Worm (Caenorhabditis elegans) whole organism, early embryonic: ENCODE data around the gene smap-1.

Experiments
- B0310.2 ChIP-seq: sonication (generic microtip); optimal IDR thresholded peaks from 2 replicates; lab custom pipeline; 2016; ENCODE audit warnings: mild to moderate bottlenecking, missing genetic modification characterization, missing compliant biosample characterization
- F13C5.2 ChIP-seq: sonication (generic microtip); optimal IDR thresholded peaks from 2 replicates; lab custom pipeline; 2017; ENCODE audit warnings: mild to moderate bottlenecking, missing genetic modification characterization, inconsistent platforms, missing compliant biosample characterization
- aly-1 ChIP-seq: sonication (generic microtip); optimal IDR thresholded peaks from 2 replicates; lab custom pipeline; 2016; ENCODE audit warnings: missing genetic modification characterization, missing compliant biosample characterization
- ama-1 ChIP-seq: fragments of 150-350 bp; optimal IDR thresholded peaks from 2 replicates; lab custom pipeline; 2014
- ceh-13 ChIP-seq: fragments of 200-800 bp; sonication (Bioruptor generic); optimal IDR thresholded peaks from 2 replicates; lab custom pipeline; 2018; ENCODE audit warnings: mild to moderate bottlenecking, missing genetic modification characterization, missing compliant biosample characterization
- ceh-36 ChIP-seq: sonication (generic microtip); optimal IDR thresholded peaks from 2 replicates; lab custom pipeline; 2016; ENCODE audit warnings: missing genetic modification characterization, inconsistent platforms, missing compliant biosample characterization
- ets-7 ChIP-seq: sonication (generic microtip); optimal IDR thresholded peaks from 2 replicates; lab custom pipeline; 2016; ENCODE audit warnings: missing genotype, missing genetic modification characterization, missing compliant biosample characterization
- flt-1 ChIP-seq: fragments of 200-800 bp; sonication (Bioruptor generic); IDR thresholded peaks from 2 replicates; pipeline ENCODE4 v1.3.6; 2022; ENCODE audit warnings: missing genetic modification characterization, missing compliant biosample characterization
- hmbx-1 ChIP-seq: sonication (generic microtip); optimal IDR thresholded peaks from 2 replicates; lab custom pipeline; 2016; ENCODE audit warnings: mild to moderate bottlenecking, missing genetic modification characterization, missing compliant biosample characterization
- hmg-4 ChIP-seq: fragments of 200-800 bp; sonication (Bioruptor generic); optimal IDR thresholded peaks from 2 replicates; lab custom pipeline; 2018; ENCODE audit warnings: mild to moderate bottlenecking, missing genetic modification characterization, missing compliant biosample characterization
- hnd-1 ChIP-seq: sonication (generic microtip); optimal IDR thresholded peaks from 2 replicates; lab custom pipeline; 2016; ENCODE audit warnings: missing genetic modification characterization, missing compliant biosample characterization
- pes-1 ChIP-seq: fragments of 200-800 bp; sonication (Bioruptor generic); IDR thresholded peaks from 2 replicates; pipeline ENCODE4 v1.3.6; 2022; ENCODE audit warnings: missing genetic modification reagents, missing genetic modification characterization, missing compliant biosample characterization
- scrt-1 ChIP-seq: fragments of 200-800 bp; sonication (Bioruptor generic); IDR thresholded peaks from 2 replicates; pipeline ENCODE4 v1.3.6; 2022; ENCODE audit warnings: missing genetic modification characterization, missing compliant biosample characterization
- sea-1 ChIP-seq: fragments of 200-800 bp; sonication (Bioruptor generic); conservative IDR thresholded peaks from 2 replicates; pipeline ENCODE4 v1.3.6; 2022; ENCODE audit warnings: missing genetic modification characterization, missing compliant biosample characterization
- tbx-11 ChIP-seq: fragments of 200-800 bp; sonication (Bioruptor generic); IDR thresholded peaks from 2 replicates; pipeline ENCODE4 v1.3.6; 2022; ENCODE audit warnings: missing genetic modification characterization, missing compliant biosample characterization
- tbx-37 ChIP-seq: fragments of 200-800 bp; sonication (Bioruptor generic); conservative IDR thresholded peaks from 2 replicates; pipeline ENCODE4 v1.3.6; 2022; ENCODE audit warnings: missing genetic modification reagents, missing genetic modification characterization, missing compliant biosample characterization
- tra-4 ChIP-seq: sonication (generic microtip); optimal IDR thresholded peaks from 2 replicates; lab custom pipeline; 2017; ENCODE audit warnings: missing genetic modification characterization, missing compliant biosample characterization

Gene smap-1

DNA sequence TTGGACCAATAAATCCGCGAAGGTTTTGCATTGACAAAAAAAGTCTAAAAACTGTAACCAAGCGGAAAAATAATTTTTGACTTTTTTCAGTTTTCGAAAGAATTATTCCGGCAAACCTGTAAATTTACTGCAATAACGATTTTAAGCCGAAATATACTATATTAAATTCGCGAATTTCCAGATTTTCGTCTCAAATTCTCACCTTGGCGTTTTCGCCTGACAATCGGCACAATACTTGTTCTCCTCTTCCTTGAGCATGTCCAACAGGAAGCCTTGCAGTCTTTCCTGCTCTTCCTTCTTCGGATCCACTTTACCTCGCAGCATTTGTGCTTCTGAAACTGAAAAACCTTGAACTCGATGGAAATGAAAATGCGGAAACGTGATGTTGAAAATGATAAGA, at the start of gene smap-1:
Gene smap-1 (minus strand): TSS at position 338 of the 400 bp plus-strand sequence.
- TF ChIP-seq tbx-37 (GFP tag; lab: Robert Waterston, UW) (no peak), hmbx-1 (tag; lab: Kevin White, UChicago) (no peak), flt-1 (GFP tag; lab: Robert Waterston, UW) (no peak), ets-7 (no peak), ceh-13 (GFP tag; lab: Kevin White, UChicago) (no peak), scrt-1 (no peak), tra-4 (no peak), aly-1 (tag; lab: Kevin White, UChicago) (no peak), hnd-1 (tag; lab: Kevin White, UChicago) (no peak), hmg-4 (GFP tag; lab: Kevin White, UChicago) (no peak), F13C5.2 (tag; lab: Kevin White, UChicago) (no peak), ceh-36 (tag; lab: Kevin White, UChicago) (no peak), pes-1 (GFP tag; lab: Robert Waterston, UW) (no peak), tbx-11 (GFP tag; lab: Robert Waterston, UW) (no peak), sea-1 (no peak), ama-1 (lab: Kevin White, UChicago) (no peak)

DNA sequence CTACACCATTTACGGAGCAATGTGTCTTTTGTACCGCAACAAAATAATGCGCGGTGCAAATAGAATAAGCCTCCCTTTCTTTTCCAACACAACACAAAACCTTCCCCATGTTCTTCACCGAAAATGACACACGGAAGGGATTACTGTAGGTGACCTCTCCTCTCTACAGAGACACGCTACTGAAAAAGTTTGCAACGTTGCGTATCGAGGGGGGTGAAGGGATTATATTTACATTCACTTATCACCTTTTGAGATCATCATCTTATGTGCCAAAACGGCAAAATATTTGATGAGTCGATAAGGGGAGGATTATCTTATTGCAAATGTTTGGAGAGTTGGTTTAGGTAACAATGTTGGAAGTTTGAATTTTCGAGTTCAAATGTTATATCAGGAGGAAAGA, 43.5 kb upstream of the smap-1 start:
- no peak for TF ChIP-seq B0310.2
- TF ChIP-seq tra-4: no peak
- peak; percentile 41 for TF ChIP-seq ceh-36 (tag; lab: Kevin White, UChicago)
- TF ChIP-seq tbx-11 (GFP tag; lab: Robert Waterston, UW): no peak
- no peak for TF ChIP-seq pes-1 (GFP tag; lab: Robert Waterston, UW)
- TF ChIP-seq F13C5.2 (tag; lab: Kevin White, UChicago): no peak
- no peak for TF ChIP-seq ceh-13 (GFP tag; lab: Kevin White, UChicago)
- TF ChIP-seq ama-1 (lab: Kevin White, UChicago): no peak

DNA sequence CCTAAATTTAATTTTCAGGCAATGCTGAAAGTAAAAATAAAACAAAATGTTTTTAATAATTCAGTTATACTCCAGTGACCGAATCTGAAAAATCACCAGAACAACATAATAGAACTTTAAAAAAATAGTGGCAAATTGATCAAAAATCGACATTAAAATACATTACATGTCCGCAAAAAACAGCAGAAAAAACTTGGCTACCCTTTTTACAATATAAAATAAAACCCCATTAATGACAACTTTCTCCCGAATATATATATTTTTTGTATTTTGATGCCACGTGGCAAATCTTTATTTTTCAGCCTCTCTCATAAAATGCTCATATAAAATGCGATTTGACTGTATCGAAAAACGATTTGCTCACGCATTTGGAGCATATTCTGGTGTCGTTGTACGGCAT, 42.0 kb upstream of the smap-1 start, which contains the start of gene ptr-19:
Gene ptr-19 (plus strand): TSS at position 301 of the 400 bp plus-strand sequence.
- TF ChIP-seq hmbx-1 (tag; lab: Kevin White, UChicago): no peak
- no peak for TF ChIP-seq scrt-1
- no peak for TF ChIP-seq tbx-37 (GFP tag; lab: Robert Waterston, UW)
- no peak for TF ChIP-seq pes-1 (GFP tag; lab: Robert Waterston, UW)
- no peak for TF ChIP-seq ama-1 (lab: Kevin White, UChicago)
- no peak for TF ChIP-seq B0310.2
- no peak for TF ChIP-seq ets-7
- TF ChIP-seq tra-4: no peak

DNA sequence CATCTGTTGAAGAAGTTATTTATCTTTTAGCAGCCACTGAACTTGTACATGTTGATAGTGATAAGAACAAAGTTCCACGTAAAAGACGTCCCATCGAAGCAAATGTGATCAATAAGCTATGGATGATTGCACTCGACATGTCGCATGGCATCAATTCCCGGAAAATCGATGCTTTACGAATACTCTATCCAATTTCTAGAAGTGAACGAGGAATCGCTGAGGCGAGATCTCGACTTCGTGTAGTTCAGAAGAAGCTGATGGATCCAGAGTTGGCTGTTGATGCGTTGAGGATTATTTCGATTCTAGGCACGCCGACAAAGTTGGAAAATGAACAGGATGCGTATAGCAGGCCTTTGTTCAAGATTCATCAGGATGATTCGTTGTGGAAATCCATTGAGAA, 30.1 kb upstream of the smap-1 start:
- TF ChIP-seq hmbx-1 (tag; lab: Kevin White, UChicago) (no peak), ama-1 (lab: Kevin White, UChicago) (no peak), ceh-36 (tag; lab: Kevin White, UChicago) (no peak), tbx-11 (GFP tag; lab: Robert Waterston, UW) (no peak), F13C5.2 (tag; lab: Kevin White, UChicago) (no peak), B0310.2 (no peak), flt-1 (GFP tag; lab: Robert Waterston, UW) (no peak), hnd-1 (tag; lab: Kevin White, UChicago) (no peak), ets-7 (no peak), ceh-13 (GFP tag; lab: Kevin White, UChicago) (no peak), sea-1 (no peak), pes-1 (GFP tag; lab: Robert Waterston, UW) (no peak), hmg-4 (GFP tag; lab: Kevin White, UChicago) (no peak), aly-1 (tag; lab: Kevin White, UChicago) (no peak), tra-4 (no peak), tbx-37 (GFP tag; lab: Robert Waterston, UW) (no peak), scrt-1 (no peak)

DNA sequence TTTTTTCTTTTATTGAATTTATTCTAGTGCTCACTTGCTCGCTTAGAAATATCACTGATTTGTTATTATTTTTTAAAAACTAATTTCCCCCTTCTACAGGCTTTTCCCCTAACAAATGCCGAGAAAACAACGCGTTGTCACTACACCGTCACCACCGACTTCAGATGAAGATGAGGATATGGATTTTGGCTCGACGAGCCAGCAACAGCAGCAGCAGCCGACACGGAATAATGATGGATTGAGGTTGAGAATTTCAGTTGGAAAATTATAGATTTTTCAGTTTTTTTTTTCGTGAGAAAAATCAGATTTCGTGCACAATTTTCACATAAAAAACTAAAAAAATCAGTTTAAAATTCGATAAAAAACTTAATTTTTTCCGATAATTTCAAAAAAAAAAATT, 23.4 kb upstream of the smap-1 start, which contains the start of gene dpy-28:
Gene dpy-28 (plus strand): TSS at position 100 of the 400 bp plus-strand sequence.
- TF ChIP-seq tbx-37 (GFP tag; lab: Robert Waterston, UW) (no peak), hnd-1 (tag; lab: Kevin White, UChicago) (no peak), pes-1 (GFP tag; lab: Robert Waterston, UW) (no peak), sea-1 (no peak), hmbx-1 (tag; lab: Kevin White, UChicago) (no peak), ceh-36 (tag; lab: Kevin White, UChicago) (no peak), B0310.2 (no peak), hmg-4 (GFP tag; lab: Kevin White, UChicago) (no peak), scrt-1 (no peak), ceh-13 (GFP tag; lab: Kevin White, UChicago) (no peak), tra-4 (no peak)

DNA sequence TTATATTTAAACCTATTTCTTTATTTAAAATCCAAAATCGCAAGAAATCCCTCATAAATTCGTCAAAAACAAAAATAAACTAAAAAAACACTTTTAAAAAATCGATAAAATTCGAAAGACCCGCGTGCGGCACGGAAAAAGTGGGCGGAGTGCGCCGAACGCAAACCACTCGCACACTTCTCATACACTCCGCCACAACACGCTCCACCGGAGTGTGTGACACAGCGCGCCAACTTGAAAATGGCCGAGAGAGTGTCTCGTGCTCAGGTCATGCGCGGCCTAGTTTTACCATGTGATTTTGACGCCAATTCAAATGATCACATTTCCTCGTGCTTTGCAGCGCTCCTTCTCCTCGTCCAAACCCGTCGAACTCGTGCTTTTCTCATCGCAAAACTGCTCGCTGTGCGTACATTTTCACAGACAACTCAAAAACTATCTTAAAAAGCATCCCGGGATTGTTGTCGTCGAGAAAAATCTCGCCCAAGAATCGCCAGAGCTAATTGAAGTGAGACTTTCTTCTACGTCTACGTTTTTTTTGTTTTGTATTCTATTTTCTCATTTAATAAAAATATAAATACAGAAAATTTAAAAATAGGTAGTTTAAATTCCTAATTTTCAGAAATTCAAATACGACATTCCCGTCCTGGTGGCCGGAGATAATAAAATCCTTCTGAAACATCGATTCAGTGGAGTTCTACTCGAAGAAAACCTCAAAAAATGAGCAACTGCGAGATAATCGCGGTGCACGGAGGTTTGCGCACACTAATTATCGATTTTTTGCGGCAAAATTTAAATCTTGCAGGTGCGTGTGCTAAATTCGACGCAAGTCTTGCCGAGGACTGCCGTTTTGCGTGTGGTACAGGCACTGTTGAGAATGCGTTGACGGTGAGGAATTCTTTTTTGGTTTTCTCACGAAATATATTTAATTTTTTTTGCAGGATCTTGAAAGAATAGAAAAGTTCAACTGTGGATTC, 19.7 kb upstream of the smap-1 start, which contains the start of gene tasp-1:
Gene tasp-1 (plus strand): TSS at position 258 of the 974 bp plus-strand sequence.
- TF ChIP-seq hnd-1 (tag; lab: Kevin White, UChicago): peak; percentile 74
- peak; percentile 67 for TF ChIP-seq B0310.2
- peak; percentile 78 for TF ChIP-seq aly-1 (tag; lab: Kevin White, UChicago)
- TF ChIP-seq tra-4: peak; percentile 70
- TF ChIP-seq pes-1 (GFP tag; lab: Robert Waterston, UW): peak; percentile 92
- peak; percentile 85 for TF ChIP-seq scrt-1
- TF ChIP-seq ceh-36 (tag; lab: Kevin White, UChicago): peak; percentile 81
- peak; percentile 75 for TF ChIP-seq hmbx-1 (tag; lab: Kevin White, UChicago)
- no peak for TF ChIP-seq ama-1 (lab: Kevin White, UChicago)
- TF ChIP-seq flt-1 (GFP tag; lab: Robert Waterston, UW): peak; percentile 93
- peak; percentile 85 for TF ChIP-seq ets-7
- peak; percentile 99 for TF ChIP-seq F13C5.2 (tag; lab: Kevin White, UChicago)
- TF ChIP-seq hmg-4 (GFP tag; lab: Kevin White, UChicago): peak; percentile 98
- peak; percentile 66 for TF ChIP-seq ceh-13 (GFP tag; lab: Kevin White, UChicago)
- peak; percentile 89 for TF ChIP-seq tbx-37 (GFP tag; lab: Robert Waterston, UW)
- TF ChIP-seq sea-1: peak; percentile 96
- peak; percentile 91 for TF ChIP-seq tbx-11 (GFP tag; lab: Robert Waterston, UW)
